Worm (Caenorhabditis elegans): ENCODE measurements around the gene pst-2.

DNA sequence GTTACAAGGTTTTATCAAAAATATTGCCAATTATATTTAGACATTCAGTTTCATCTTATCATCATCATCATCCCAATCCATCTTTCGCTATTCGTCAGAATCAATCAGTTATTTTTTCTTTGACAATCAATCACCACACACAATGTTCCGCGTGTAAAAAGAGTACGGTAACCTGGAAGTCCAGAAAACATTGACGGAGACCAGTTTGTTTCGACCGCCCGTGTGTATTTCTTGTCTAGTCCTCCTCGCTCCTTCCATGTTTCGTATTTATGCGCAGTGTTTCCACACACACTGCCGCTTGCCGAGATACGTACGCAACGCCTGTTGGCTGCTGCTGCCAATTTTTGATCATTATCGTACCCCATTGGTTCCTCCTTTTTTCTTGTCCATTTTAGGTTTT lies 30.4 kb downstream of the pst-2 start:
- TF ChIP-seq lin-54 (GFP tag; optimal IDR thresholded peaks at IDR 0.05): no peak
- no peak for TF ChIP-seq sptf-2 (GFP tag; optimal IDR thresholded peaks at IDR 0.05)
- no peak for TF ChIP-seq F52B5.7 (tag; optimal IDR thresholded peaks at IDR 0.05)
- no peak for TF ChIP-seq egl-18 (GFP tag; IDR thresholded peaks at IDR 0.05)
- TF ChIP-seq gei-17 (GFP tag; optimal IDR thresholded peaks at IDR 0.05): no peak
- no peak for TF ChIP-seq ccch-3 (GFP tag; optimal IDR thresholded peaks at IDR 0.05)
- TF ChIP-seq nhr-90 (tag; optimal IDR thresholded peaks at IDR 0.05): no peak
- no peak for TF ChIP-seq ztf-22 (GFP tag; optimal IDR thresholded peaks at IDR 0.05)
- TF ChIP-seq ets-4 (GFP tag; optimal IDR thresholded peaks at IDR 0.05): no peak
- no peak for TF ChIP-seq Y53G8AR.9 (GFP tag; conservative IDR thresholded peaks at IDR 0.05)
- TF ChIP-seq atf-7 (tag; optimal IDR thresholded peaks at IDR 0.05): no peak
- peak; percentile 83 for TF ChIP-seq nhr-80 (tag; optimal IDR thresholded peaks at IDR 0.05)
